Fruit fly (Drosophila melanogaster): ENCODE data around the gene CG34251.

The CG34251 gene

dm6 chr3L:17651717-17652651 lies 19.4 kb upstream of the CG34251 start:
- TF ChIP-seq CG17801 (GFP tag; optimal IDR thresholded peaks at IDR 0.05; ENCODE audit: partially characterized antibody): no peak

- TF ChIP-seq CG17801 (GFP tag; optimal IDR thresholded peaks at IDR 0.05; ENCODE audit: partially characterized antibody): no peak
These were observed 18.3 kb upstream of the CG34251 start for dm6 chr3L:17652878-17653700.

- peak; percentile 93 for TF ChIP-seq CG17801 (GFP tag; optimal IDR thresholded peaks at IDR 0.05; ENCODE audit: partially characterized antibody)
These were observed 17.4 kb upstream of the CG34251 start, which contains the start of the genes Krn, Ndfip and CG7484 for dm6 chr3L:17653701-17654667. Krn (minus strand) TSS chr3L:17654280. Ndfip (minus strand) TSS chr3L:17654280. CG7484 (plus strand) TSS chr3L:17654617.

dm6 chr3L:17654668-17655050 lies 16.8 kb upstream of the CG34251 start:
- TF ChIP-seq CG17801 (GFP tag; optimal IDR thresholded peaks at IDR 0.05; ENCODE audit: partially characterized antibody): no peak

- no peak for TF ChIP-seq CG17801 (GFP tag; optimal IDR thresholded peaks at IDR 0.05; ENCODE audit: partially characterized antibody)
These were observed 15.5 kb upstream of the CG34251 start for dm6 chr3L:17655837-17656308.

- TF ChIP-seq CG17801 (GFP tag; optimal IDR thresholded peaks at IDR 0.05; ENCODE audit: partially characterized antibody): no peak
These were observed 14.6 kb upstream of the CG34251 start for dm6 chr3L:17656716-17657395.

dm6 chr3L:17657728-17658379 lies 13.6 kb upstream of the CG34251 start:
- TF ChIP-seq CG17801 (GFP tag; optimal IDR thresholded peaks at IDR 0.05; ENCODE audit: partially characterized antibody): peak; percentile 17

dm6 chr3L:17658423-17659267 lies 12.8 kb upstream of the CG34251 start:
- peak; percentile 87 for TF ChIP-seq CG17801 (GFP tag; optimal IDR thresholded peaks at IDR 0.05; ENCODE audit: partially characterized antibody)

- no peak for TF ChIP-seq CG17801 (GFP tag; optimal IDR thresholded peaks at IDR 0.05; ENCODE audit: partially characterized antibody)
These were observed 12.2 kb upstream of the CG34251 start for dm6 chr3L:17659268-17659589.

- no peak for TF ChIP-seq CG17801 (GFP tag; optimal IDR thresholded peaks at IDR 0.05; ENCODE audit: partially characterized antibody)
These were observed 7.8 kb upstream of the CG34251 start for dm6 chr3L:17663647-17664046.

- no peak for TF ChIP-seq CG17801 (GFP tag; optimal IDR thresholded peaks at IDR 0.05; ENCODE audit: partially characterized antibody)
These were observed 6.3 kb upstream of the CG34251 start for dm6 chr3L:17665084-17665576.

- TF ChIP-seq CG17801 (GFP tag; optimal IDR thresholded peaks at IDR 0.05; ENCODE audit: partially characterized antibody): no peak
These were observed 3.6 kb upstream of the CG34251 start for dm6 chr3L:17667642-17668362.

All from ovary, adult (tissue).